Worm (Caenorhabditis elegans) whole organism, L1 larva: ENCODE measurements around the gene str-144.
A peak's percentile ranks its signal among the peaks of the same experiment; 100 is the strongest.

Source experiments
- C16A3.4 ChIP-seq: fragments of 150-350 bp; optimal IDR thresholded peaks from 2 replicates; lab custom pipeline; 2014; ENCODE audit warnings: missing biosample characterization, missing genetic modification characterization
- Y116A8C.19 ChIP-seq: sonication (generic microtip); optimal IDR thresholded peaks from 2 replicates; lab custom pipeline; 2016; ENCODE audit warnings: missing compliant biosample characterization, missing genetic modification characterization, borderline replicate concordance
- ama-1 ChIP-seq: fragments of 150-350 bp; optimal IDR thresholded peaks from 2 replicates; lab custom pipeline; 2014
- blmp-1 ChIP-seq: fragments of 150-350 bp; optimal IDR thresholded peaks from 2 replicates; lab custom pipeline; 2014; ENCODE audit warnings: missing biosample characterization, missing genetic modification characterization
- ceh-90 ChIP-seq: sonication (generic microtip); optimal IDR thresholded peaks from 2 replicates; lab custom pipeline; 2016; ENCODE audit warnings: missing genetic modification characterization, missing compliant biosample characterization
- ces-1 ChIP-seq: fragments of 150-350 bp; optimal IDR thresholded peaks from 2 replicates; lab custom pipeline; 2014; ENCODE audit warnings: missing biosample characterization, missing genetic modification reagents, missing genetic modification characterization
- efl-1 ChIP-seq, 4 experiments: fragments of 150-350 bp; optimal IDR thresholded peaks in 3 of 4; peaks in 1 of 4; 1 replicate in 1 of 4; 2 replicates in 3 of 4; lab custom pipeline; 2014; ENCODE audit warnings: missing biosample characterization in 2 of 4, missing genetic modification characterization in 2 of 4, missing genetic modification reagents in 2 of 4
- egl-27 ChIP-seq, 2 experiments: fragments of 150-350 bp in 1 of 2; sonication (generic microtip); optimal IDR thresholded peaks; 3 replicates each; lab custom pipeline; 2017 to 2018; ENCODE audit warnings: missing biosample characterization in 2 of 2, missing genetic modification characterization in 2 of 2, missing genetic modification reagents in 2 of 2
- elt-3 ChIP-seq, 6 experiments: fragments of 150-350 bp in 1 of 6; sonication (generic microtip); optimal IDR thresholded peaks; 2 replicates each; lab custom pipeline; 2017 to 2018; ENCODE audit warnings: missing biosample characterization in 6 of 6, missing genetic modification characterization in 6 of 6, inconsistent platforms in 1 of 6
- fkh-10 ChIP-seq: sonication (generic microtip); optimal IDR thresholded peaks from 2 replicates; lab custom pipeline; 2017; ENCODE audit warnings: missing biosample characterization, missing genetic modification reagents, missing genetic modification characterization
- grh-1 ChIP-seq: fragments of 200-800 bp; sonication (Bioruptor generic); IDR thresholded peaks from 2 replicates; pipeline ENCODE4 v1.3.6; 2022; ENCODE audit warnings: missing genetic modification reagents, missing genetic modification characterization, missing compliant biosample characterization
- hlh-17 ChIP-seq: fragments of 200-800 bp; sonication (Bioruptor generic); optimal IDR thresholded peaks from 2 replicates; lab custom pipeline; 2018; ENCODE audit warnings: missing genetic modification characterization, mild to moderate bottlenecking, missing compliant biosample characterization, moderate library complexity, borderline replicate concordance
- irx-1 ChIP-seq: sonication (generic microtip); optimal IDR thresholded peaks from 2 replicates; lab custom pipeline; 2016; ENCODE audit warnings: missing genetic modification characterization, missing compliant biosample characterization
- lin-14 ChIP-seq: fragments of 200-800 bp; sonication (Bioruptor generic); optimal IDR thresholded peaks from 2 replicates; lab custom pipeline; 2018; ENCODE audit warnings: mild to moderate bottlenecking, missing genetic modification characterization, moderate library complexity, missing compliant biosample characterization
- lin-35 ChIP-seq, 2 experiments: fragments of 150-350 bp; optimal IDR thresholded peaks; 2 replicates each; lab custom pipeline; 2014; ENCODE audit warnings: missing biosample characterization in 2 of 2, missing genetic modification characterization in 2 of 2, missing genetic modification reagents in 2 of 2
- lin-39 ChIP-seq: fragments of 150-350 bp; optimal IDR thresholded peaks from 2 replicates; lab custom pipeline; 2014; ENCODE audit warnings: missing biosample characterization, missing genetic modification reagents, missing genetic modification characterization
- lir-3 ChIP-seq: sonication (generic microtip); optimal IDR thresholded peaks from 2 replicates; lab custom pipeline; 2016; ENCODE audit warnings: mild to moderate bottlenecking, missing genetic modification characterization, moderate library complexity, missing compliant biosample characterization; ENCODE audit not compliant: poor library complexity
- mab-9 ChIP-seq: fragments of 200-800 bp; sonication (Bioruptor generic); IDR thresholded peaks from 2 replicates; pipeline ENCODE4 v1.3.6; 2022; ENCODE audit warnings: missing genetic modification reagents, missing genetic modification characterization, missing compliant biosample characterization
- mdl-1 ChIP-seq, 2 experiments: fragments of 150-350 bp; optimal IDR thresholded peaks; 2 replicates each; lab custom pipeline; 2014 to 2017; ENCODE audit warnings: missing biosample characterization in 2 of 2, missing genetic modification characterization in 2 of 2, inconsistent platforms in 1 of 2
- mep-1 ChIP-seq: fragments of 150-350 bp; optimal IDR thresholded peaks from 2 replicates; lab custom pipeline; 2014; ENCODE audit warnings: missing biosample characterization, missing genetic modification characterization
- nhr-12 ChIP-seq: sonication (generic microtip); optimal IDR thresholded peaks from 2 replicates; lab custom pipeline; 2017; ENCODE audit warnings: missing biosample characterization, missing genetic modification characterization
- nhr-19 ChIP-seq: fragments of 200-800 bp; sonication (Bioruptor generic); conservative IDR thresholded peaks from 2 replicates; pipeline ENCODE4 v1.3.6; 2022; ENCODE audit warnings: missing genetic modification characterization, missing compliant biosample characterization
- nhr-20 ChIP-seq: sonication (generic microtip); optimal IDR thresholded peaks from 2 replicates; lab custom pipeline; 2016; ENCODE audit warnings: mild to moderate bottlenecking, missing genetic modification characterization, missing compliant biosample characterization
- nhr-71 ChIP-seq: sonication (generic microtip); optimal IDR thresholded peaks from 2 replicates; lab custom pipeline; 2016; ENCODE audit warnings: mild to moderate bottlenecking, missing genetic modification characterization, moderate library complexity, missing compliant biosample characterization
- nhr-76 ChIP-seq: sonication (generic microtip); optimal IDR thresholded peaks from 2 replicates; lab custom pipeline; 2017; ENCODE audit warnings: missing biosample characterization, missing genetic modification characterization
- nhr-85 ChIP-seq: sonication (generic microtip); peaks from one replicate; lab custom pipeline; 2016; ENCODE audit warnings: missing genetic modification characterization, inconsistent platforms, missing compliant biosample characterization
- pag-3 ChIP-seq: sonication (generic microtip); optimal IDR thresholded peaks from 2 replicates; lab custom pipeline; 2017; ENCODE audit warnings: missing genetic modification characterization, mild to moderate bottlenecking, missing compliant biosample characterization, antibody characterized with exemption, borderline replicate concordance; ENCODE audit not compliant: insufficient read depth
- pqm-1 ChIP-seq: sonication (generic microtip); optimal IDR thresholded peaks from 3 replicates; lab custom pipeline; 2017; ENCODE audit warnings: missing biosample characterization, missing genetic modification characterization
- rnt-1 ChIP-seq: sonication (generic microtip); optimal IDR thresholded peaks from 2 replicates; lab custom pipeline; 2016; ENCODE audit warnings: mild to moderate bottlenecking, missing genetic modification characterization, moderate library complexity, missing compliant biosample characterization
- snu-23 ChIP-seq: sonication (generic microtip); optimal IDR thresholded peaks from 2 replicates; lab custom pipeline; 2016; ENCODE audit warnings: missing genetic modification characterization, missing compliant biosample characterization
- sox-4 ChIP-seq: sonication (generic microtip); optimal IDR thresholded peaks from 2 replicates; lab custom pipeline; 2016; ENCODE audit warnings: missing genetic modification characterization, missing compliant biosample characterization
- sup-37 ChIP-seq: fragments of 200-800 bp; sonication (Bioruptor generic); optimal IDR thresholded peaks from 2 replicates; lab custom pipeline; 2018; ENCODE audit warnings: mild to moderate bottlenecking, missing genetic modification characterization, missing compliant biosample characterization
- tbx-2 ChIP-seq: sonication (generic microtip); optimal IDR thresholded peaks from 2 replicates; lab custom pipeline; 2016; ENCODE audit warnings: missing genetic modification characterization, missing compliant biosample characterization
- tlp-1 ChIP-seq: fragments of 150-350 bp; optimal IDR thresholded peaks from 2 replicates; lab custom pipeline; 2014; ENCODE audit warnings: missing biosample characterization, missing genetic modification characterization
- unc-130 ChIP-seq: fragments of 150-350 bp; optimal IDR thresholded peaks from 2 replicates; lab custom pipeline; 2017; ENCODE audit warnings: missing biosample characterization, missing genetic modification characterization, inconsistent platforms
- zip-4 ChIP-seq: fragments of 200-800 bp; sonication (Bioruptor generic); optimal IDR thresholded peaks from 2 replicates; lab custom pipeline; 2018; ENCODE audit warnings: mild to moderate bottlenecking, missing genetic modification characterization, moderate library complexity, missing compliant biosample characterization

Gene str-144

ce11 chrV:8041336-8041868, 30.5 kb downstream of the str-144 start (continued):
- no peak for TF ChIP-seq pag-3 (tag; lab: Kevin White, UChicago)
- TF ChIP-seq lin-39 (tag; lab: Kevin White, UChicago): no peak
- TF ChIP-seq pqm-1 (tag; lab: Kevin White, UChicago): no peak
- TF ChIP-seq nhr-19 (GFP tag; lab: Robert Waterston, UW): no peak
- TF ChIP-seq hlh-17: no peak
- peak; percentile 60 for TF ChIP-seq grh-1 (GFP tag; lab: Robert Waterston, UW)
- TF ChIP-seq sup-37 (GFP tag; lab: Kevin White, UChicago): no peak
- TF ChIP-seq fkh-10 (GFP tag; lab: Kevin White, UChicago): no peak
- no peak for TF ChIP-seq ceh-90 (tag; lab: Kevin White, UChicago)
- TF ChIP-seq tlp-1 (tag; lab: Kevin White, UChicago): no peak
- no peak for TF ChIP-seq Y116A8C.19 (tag; lab: Kevin White, UChicago)
- no peak for TF ChIP-seq sox-4 (tag; lab: Kevin White, UChicago)
- TF ChIP-seq egl-27 (tag; optimal IDR thresholded peaks at IDR 0.05; lab: Kevin White, UChicago): no peak
- no peak for TF ChIP-seq ama-1 (lab: Kevin White, UChicago)
- no peak for TF ChIP-seq zip-4 (GFP tag; lab: Kevin White, UChicago)
- no peak for TF ChIP-seq mdl-1 (tag; optimal IDR thresholded peaks at IDR 0.05; lab: Kevin White, UChicago)
- no peak for TF ChIP-seq nhr-76 (tag; lab: Kevin White, UChicago)
- no peak for TF ChIP-seq ces-1 (GFP tag; lab: Kevin White, UChicago)

ce11 chrV:8040247-8041084, 31.5 kb downstream of the str-144 start:
- TF ChIP-seq blmp-1 (tag; lab: Kevin White, UChicago): peak; percentile 98
- peak; percentile 61 for TF ChIP-seq lin-14
- peak; percentile 84 for TF ChIP-seq nhr-85 (tag; lab: Kevin White, UChicago)
- TF ChIP-seq nhr-19 (GFP tag; lab: Robert Waterston, UW): peak; percentile 56
- TF ChIP-seq unc-130 (tag; lab: Kevin White, UChicago): peak; percentile 3
- no peak for TF ChIP-seq nhr-76 (tag; lab: Kevin White, UChicago)
- TF ChIP-seq ama-1 (lab: Kevin White, UChicago): peak; percentile 78
- peak; percentile 66 for TF ChIP-seq nhr-20 (tag; lab: Kevin White, UChicago)
- TF ChIP-seq C16A3.4 (tag; lab: Kevin White, UChicago): peak; percentile 4
- peak; percentile 46 for TF ChIP-seq snu-23 (GFP tag; lab: Kevin White, UChicago)
- peak; percentile 54 for TF ChIP-seq nhr-71 (tag; lab: Kevin White, UChicago)
- TF ChIP-seq mep-1 (tag; lab: Kevin White, UChicago): peak; percentile 32
- TF ChIP-seq mab-9 (GFP tag; lab: Robert Waterston, UW): no peak
- TF ChIP-seq rnt-1 (tag; lab: Kevin White, UChicago): no peak
- no peak for TF ChIP-seq Y116A8C.19 (tag; lab: Kevin White, UChicago)
- TF ChIP-seq nhr-12 (tag; lab: Kevin White, UChicago): no peak
- TF ChIP-seq efl-1 (optimal IDR thresholded peaks at IDR 0.05; lab: Kevin White, UChicago): no peak
- TF ChIP-seq efl-1 (GFP tag; optimal IDR thresholded peaks at IDR 0.05 in 1 of 2; lab: Kevin White, UChicago): no peak
- peak; percentile 30 for TF ChIP-seq tbx-2 (tag; lab: Kevin White, UChicago)
- peak in 1 of 2 experiments; percentile 10 for TF ChIP-seq lin-35 (GFP tag; optimal IDR thresholded peaks at IDR 0.05; lab: Kevin White, UChicago)
- TF ChIP-seq sup-37 (GFP tag; lab: Kevin White, UChicago): no peak
- TF ChIP-seq elt-3 (tag; optimal IDR thresholded peaks at IDR 0.05; lab: Kevin White, UChicago): peak; percentile 22 to 94 (median 76)
- no peak for TF ChIP-seq ceh-90 (tag; lab: Kevin White, UChicago)

ce11 chrV:8039606-8040005, 32.3 kb downstream of the str-144 start:
- no peak for TF ChIP-seq nhr-12 (tag; lab: Kevin White, UChicago)
- peak; percentile 6 for TF ChIP-seq nhr-85 (tag; lab: Kevin White, UChicago)
- no peak for TF ChIP-seq lir-3 (tag; lab: Kevin White, UChicago)
- TF ChIP-seq lin-14: peak; percentile 8
- no peak for TF ChIP-seq irx-1 (tag; lab: Kevin White, UChicago)
- no peak for TF ChIP-seq efl-1 (optimal IDR thresholded peaks at IDR 0.05; lab: Kevin White, UChicago)
- peak in 1 of 2 experiments; percentile 68 for TF ChIP-seq efl-1 (GFP tag; optimal IDR thresholded peaks at IDR 0.05 in 1 of 2; lab: Kevin White, UChicago)
